Worm (Caenorhabditis elegans) whole organism, L4 larva: ENCODE measurements around the gene K10B3.5.

ENCODE experiments used
- F44E2.7 ChIP-seq: fragments of 200-800 bp; sonication (Bioruptor generic); IDR thresholded peaks from 2 replicates; pipeline ENCODE4 v2.1.2; 2022; ENCODE audit warnings: missing genetic modification characterization, missing compliant biosample characterization
- ZK546.5 ChIP-seq, 2 experiments: sonication (generic microtip); optimal IDR thresholded peaks; 2 replicates each; lab custom pipeline; 2017; ENCODE audit warnings: missing biosample characterization in 2 of 2, missing genetic modification characterization in 2 of 2
- ama-1 ChIP-seq: fragments of 150-350 bp; optimal IDR thresholded peaks from 2 replicates; lab custom pipeline; 2014; ENCODE audit warnings: inconsistent platforms, mixed read lengths
- attf-4 ChIP-seq: sonication (generic microtip); optimal IDR thresholded peaks from 3 replicates; lab custom pipeline; 2017; ENCODE audit warnings: missing biosample characterization, missing genetic modification characterization
- ceh-44 ChIP-seq: fragments of 200-800 bp; sonication (Bioruptor generic); IDR thresholded peaks from 2 replicates; pipeline ENCODE4 v1.3.6; 2022; ENCODE audit warnings: missing genetic modification reagents, missing genetic modification characterization, missing compliant biosample characterization
- ces-1 ChIP-seq: fragments of 150-350 bp; sonication (generic microtip); optimal IDR thresholded peaks from 4 replicates; lab custom pipeline; 2014; ENCODE audit warnings: missing biosample characterization, missing genetic modification reagents, missing genetic modification characterization
- cey-2 ChIP-seq: sonication (generic microtip); optimal IDR thresholded peaks from 3 replicates; lab custom pipeline; 2017; ENCODE audit warnings: missing genetic modification characterization, mild to moderate bottlenecking, missing compliant biosample characterization, antibody characterized with exemption, borderline replicate concordance; ENCODE audit not compliant: insufficient read depth
- ctbp-1 ChIP-seq: fragments of 200-800 bp; sonication (Bioruptor generic); IDR thresholded peaks from 2 replicates; pipeline ENCODE4 v1.3.6; 2022; ENCODE audit warnings: missing genetic modification reagents, missing genetic modification characterization, missing compliant biosample characterization
- daf-12 ChIP-seq: fragments of 150-350 bp; optimal IDR thresholded peaks from 2 replicates; lab custom pipeline; 2014; ENCODE audit warnings: missing biosample characterization, missing genetic modification reagents, missing genetic modification characterization
- daf-19 ChIP-seq: fragments of 200-800 bp; sonication (Bioruptor generic); conservative IDR thresholded peaks from 2 replicates; pipeline ENCODE4 v1.3.6; 2022; ENCODE audit warnings: missing genetic modification characterization, missing compliant biosample characterization
- daf-8 ChIP-seq: fragments of 200-800 bp; sonication (Bioruptor generic); IDR thresholded peaks from 2 replicates; pipeline ENCODE4 v1.3.6; 2022; ENCODE audit warnings: missing genetic modification characterization, missing compliant biosample characterization
- dmd-8 ChIP-seq: fragments of 200-800 bp; sonication (Bioruptor generic); IDR thresholded peaks from 2 replicates; pipeline ENCODE4 v1.3.6; 2022; ENCODE audit warnings: missing genetic modification characterization, missing compliant biosample characterization
- dve-1 ChIP-seq: sonication (generic microtip); optimal IDR thresholded peaks from 2 replicates; lab custom pipeline; 2017; ENCODE audit warnings: antibody characterized with exemption, mild to moderate bottlenecking, missing genetic modification characterization, missing compliant biosample characterization; ENCODE audit not compliant: insufficient read depth
- egl-27 ChIP-seq: sonication (generic microtip); optimal IDR thresholded peaks from 3 replicates; lab custom pipeline; 2017; ENCODE audit warnings: missing biosample characterization, missing genetic modification reagents, missing genetic modification characterization
- hif-1 ChIP-seq, 2 experiments: sonication (generic microtip); optimal IDR thresholded peaks; 2 replicates each; lab custom pipeline; 2016 to 2017; ENCODE audit warnings: missing compliant biosample characterization in 2 of 2, missing genetic modification characterization in 2 of 2, missing genetic modification reagents in 2 of 2, missing genotype in 2 of 2, mild to moderate bottlenecking in 1 of 2
- jun-1 ChIP-seq: fragments of 150-350 bp; optimal IDR thresholded peaks from 2 replicates; lab custom pipeline; 2014; ENCODE audit warnings: missing biosample characterization, missing genetic modification reagents, missing genetic modification characterization
- lim-7 ChIP-seq: fragments of 200-800 bp; sonication (Bioruptor generic); IDR thresholded peaks from 2 replicates; pipeline ENCODE4 v1.3.6; 2022; ENCODE audit warnings: missing genetic modification characterization, missing compliant biosample characterization
- lin-1 ChIP-seq: fragments of 200-800 bp; sonication (Bioruptor generic); IDR thresholded peaks from 2 replicates; pipeline ENCODE4 v1.3.6; 2022; ENCODE audit warnings: missing genetic modification reagents, missing genetic modification characterization, missing compliant biosample characterization
- lin-39 ChIP-seq: fragments of 150-350 bp; optimal IDR thresholded peaks from 2 replicates; lab custom pipeline; 2014; ENCODE audit warnings: missing biosample characterization, missing genetic modification reagents, missing genetic modification characterization
- lir-3 ChIP-seq: sonication (generic microtip); optimal IDR thresholded peaks from 2 replicates; lab custom pipeline; 2016; ENCODE audit warnings: mild to moderate bottlenecking, missing genetic modification characterization, missing compliant biosample characterization
- madf-5 ChIP-seq, 2 experiments: fragments of 200-800 bp; sonication (Bioruptor generic); IDR thresholded peaks; 2 replicates each; pipeline ENCODE4 v1.3.6; 2022; ENCODE audit warnings: missing compliant biosample characterization in 2 of 2, missing genetic modification characterization in 2 of 2
- mdl-1 ChIP-seq, 2 experiments: fragments of 150-350 bp in 1 of 2; sonication (generic microtip) in 1 of 2; optimal IDR thresholded peaks; 2 replicates each; lab custom pipeline; 2014 to 2017; ENCODE audit warnings: missing biosample characterization in 2 of 2, missing genetic modification characterization in 2 of 2
- mes-2 ChIP-seq: sonication (generic microtip); optimal IDR thresholded peaks from 2 replicates; lab custom pipeline; 2016; ENCODE audit warnings: missing genotype, mild to moderate bottlenecking, missing genetic modification characterization, missing compliant biosample characterization; ENCODE audit not compliant: poor library complexity, severe bottlenecking
- nhr-111 ChIP-seq: fragments of 200-800 bp; sonication (Bioruptor generic); optimal IDR thresholded peaks from 2 replicates; lab custom pipeline; 2018; ENCODE audit warnings: mild to moderate bottlenecking, missing genetic modification characterization, missing compliant biosample characterization
- nhr-25 ChIP-seq: sonication (generic microtip); optimal IDR thresholded peaks from 2 replicates; lab custom pipeline; 2017; ENCODE audit warnings: missing genetic modification characterization, mild to moderate bottlenecking, missing compliant biosample characterization, antibody characterized with exemption, moderate library complexity, borderline replicate concordance; ENCODE audit not compliant: insufficient read depth
- nhr-41 ChIP-seq: fragments of 200-800 bp; sonication (Bioruptor generic); IDR thresholded peaks from 2 replicates; pipeline ENCODE4 v1.3.6; 2022; ENCODE audit warnings: missing genetic modification reagents, missing genetic modification characterization, missing compliant biosample characterization
- pha-4 ChIP-seq, 2 experiments: fragments of 150-350 bp in 1 of 2; fragments of 200-800 bp in 1 of 2; sonication (Bioruptor generic) in 1 of 2; IDR thresholded peaks in 1 of 2; optimal IDR thresholded peaks in 1 of 2; 2 replicates each; pipeline versions ENCODE4 v1.3.6 to Lab custom; 2014 to 2022; ENCODE audit warnings: missing genetic modification characterization in 2 of 2, missing genetic modification reagents in 2 of 2, missing biosample characterization in 1 of 2, missing compliant biosample characterization in 1 of 2
- pqm-1 ChIP-seq: sonication (generic microtip); optimal IDR thresholded peaks from 2 replicates; lab custom pipeline; 2017; ENCODE audit warnings: missing biosample characterization, missing genetic modification characterization
- rbr-2 ChIP-seq: sonication (generic microtip); optimal IDR thresholded peaks from 2 replicates; lab custom pipeline; 2016; ENCODE audit warnings: missing genotype, missing genetic modification characterization, missing compliant biosample characterization
- set-16 ChIP-seq: fragments of 200-800 bp; sonication (Bioruptor generic); IDR thresholded peaks from 2 replicates; pipeline ENCODE4 v1.3.6; 2022; ENCODE audit warnings: missing genetic modification reagents, missing genetic modification characterization, missing compliant biosample characterization
- snpc-4 ChIP-seq: fragments of 150-350 bp; optimal IDR thresholded peaks from 2 replicates; lab custom pipeline; 2014; ENCODE audit warnings: missing biosample characterization, missing genetic modification characterization
- spr-1 ChIP-seq: sonication (generic microtip); optimal IDR thresholded peaks from 2 replicates; lab custom pipeline; 2016; ENCODE audit warnings: mild to moderate bottlenecking, missing genetic modification characterization, missing compliant biosample characterization
- unc-62 ChIP-seq, 3 experiments: fragments of 150-350 bp in 1 of 3; sonication (generic microtip); optimal IDR thresholded peaks in 2 of 3; peaks in 1 of 3; 1 replicate in 1 of 3; 2 replicates in 2 of 3; lab custom pipeline; 2014 to 2017; ENCODE audit warnings: missing biosample characterization in 3 of 3, missing genetic modification characterization in 3 of 3, missing genetic modification reagents in 3 of 3, missing genotype in 1 of 3
- vab-7 ChIP-seq: fragments of 200-800 bp; sonication (Bioruptor generic); IDR thresholded peaks from 2 replicates; pipeline ENCODE4 v1.3.6; 2022; ENCODE audit warnings: missing genetic modification reagents, missing genetic modification characterization, missing compliant biosample characterization
- ztf-11 ChIP-seq: fragments of 150-350 bp; optimal IDR thresholded peaks from 2 replicates; lab custom pipeline; 2014; ENCODE audit warnings: missing biosample characterization, missing genetic modification characterization

The K10B3.5 gene

ce11 chrX:3087245-3087644, 19.0 kb downstream of the K10B3.5 start, which contains the start of gene F52E4.5:
F52E4.5 (minus strand) TSS chrX:3087345.
- no peak for TF ChIP-seq lin-1
- TF ChIP-seq daf-19 (GFP tag; lab: Robert Waterston, UW) = no peak
- no peak for TF ChIP-seq nhr-41 (GFP tag; lab: Robert Waterston, UW)

ce11 chrX:3080825-3081224, 25.5 kb downstream of the K10B3.5 start, which contains the start of gene twk-16:
twk-16 (plus strand) TSS chrX:3081125.
- TF ChIP-seq lin-39 (tag; lab: Kevin White, UChicago) = no peak
- TF ChIP-seq dmd-8 (GFP tag; lab: Robert Waterston, UW) = no peak
- no peak for TF ChIP-seq spr-1 (tag; lab: Kevin White, UChicago)
- no peak for TF ChIP-seq pha-4 (GFP tag; IDR thresholded peaks at IDR 0.05; lab: Robert Waterston, UW)
- no peak for TF ChIP-seq pha-4 (tag; optimal IDR thresholded peaks at IDR 0.05; lab: Kevin White, UChicago)
- no peak for TF ChIP-seq vab-7
- TF ChIP-seq daf-8 (GFP tag; lab: Robert Waterston, UW) = no peak
- no peak for TF ChIP-seq mes-2
- no peak for TF ChIP-seq ZK546.5 (tag; optimal IDR thresholded peaks at IDR 0.05; lab: Kevin White, UChicago)

DNA sequence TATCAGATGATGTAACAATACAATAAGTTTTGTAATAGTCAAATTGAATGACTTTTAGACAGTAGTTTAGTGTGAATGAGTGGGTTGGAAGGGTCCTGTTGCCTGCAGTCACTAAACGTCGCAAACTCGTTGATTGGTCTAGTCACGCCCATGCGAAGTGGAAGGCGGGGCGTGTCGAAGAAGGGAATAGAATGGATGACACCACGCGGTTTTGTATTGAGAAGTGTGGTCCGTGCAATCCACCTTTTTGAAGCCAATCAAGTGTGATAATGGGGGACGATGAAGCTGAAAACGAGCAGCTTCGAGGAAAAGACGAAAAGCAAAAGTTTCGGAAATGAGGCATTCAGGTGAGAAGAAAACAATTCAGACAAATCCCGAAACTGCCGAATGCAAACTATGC, 36.0 kb downstream of the K10B3.5 start, which contains the start of gene ceh-31:
ceh-31 (minus strand) TSS at position 101 of the 400 bp plus-strand sequence.
- TF ChIP-seq egl-27 (tag; lab: Kevin White, UChicago) (no peak), jun-1 (tag; lab: Kevin White, UChicago) (no peak), ces-1 (GFP tag; lab: Kevin White, UChicago) (no peak), F44E2.7 (no peak), ceh-44 (GFP tag; lab: Robert Waterston, UW) (no peak), daf-12 (tag; lab: Kevin White, UChicago) (no peak), mdl-1 (tag; optimal IDR thresholded peaks at IDR 0.05; lab: Kevin White, UChicago) (no peak), dve-1 (tag; lab: Kevin White, UChicago) (no peak), attf-4 (tag; lab: Kevin White, UChicago) (no peak), lir-3 (tag; lab: Kevin White, UChicago) (no peak), pqm-1 (tag; lab: Kevin White, UChicago) (no peak), ztf-11 (tag; lab: Kevin White, UChicago) (no peak), snpc-4 (tag; lab: Kevin White, UChicago) (no peak), rbr-2 (tag; lab: Kevin White, UChicago) (no peak)

DNA sequence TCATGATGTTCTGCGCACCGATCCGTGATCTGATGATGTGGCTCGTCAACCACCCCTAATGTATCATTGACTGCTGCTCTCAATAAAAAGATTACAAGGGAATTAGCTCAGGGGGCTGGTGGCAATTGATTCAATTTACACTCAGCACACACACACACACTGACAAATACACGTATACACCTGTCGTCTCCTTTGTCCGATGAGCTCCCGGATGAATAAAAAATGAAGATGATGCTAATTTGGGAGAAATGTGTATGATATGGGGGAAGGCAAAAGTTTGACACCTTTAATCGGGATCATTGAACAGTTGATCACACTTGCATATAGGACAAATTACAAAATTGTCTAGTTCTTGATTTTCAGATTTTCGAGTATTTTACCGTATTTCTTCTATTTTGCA, 39.2 kb downstream of the K10B3.5 start:
- peak in 1 of 2 experiments; percentile 98 for TF ChIP-seq unc-62 (GFP tag; optimal IDR thresholded peaks at IDR 0.05 in 1 of 2; lab: Kevin White, UChicago)
- TF ChIP-seq unc-62 (tag; optimal IDR thresholded peaks at IDR 0.05; lab: Kevin White, UChicago) = no peak
- TF ChIP-seq daf-8 (GFP tag; lab: Robert Waterston, UW) = no peak
- TF ChIP-seq, all 104 proteins: peak for 1

- TF ChIP-seq ctbp-1 (GFP tag; lab: Robert Waterston, UW) = no peak
- peak; percentile 29; the same call in 1 of the 2 replicates for TF ChIP-seq set-16 (GFP tag; lab: Robert Waterston, UW)
- TF ChIP-seq, all 104 proteins: peak for 1
Observed at ce11 chrX:3063274-3063673, 43.0 kb downstream of the K10B3.5 start, which contains the start of gene ceh-30. ceh-30 (plus strand) TSS chrX:3063574.

ce11 chrX:3061698-3062097, 44.6 kb downstream of the K10B3.5 start:
- TF ChIP-seq nhr-111 (GFP tag; lab: Kevin White, UChicago) = no peak
- no peak for TF ChIP-seq ztf-11 (tag; lab: Kevin White, UChicago)
- no peak for TF ChIP-seq nhr-25
- TF ChIP-seq madf-5 (GFP tag; IDR thresholded peaks at IDR 0.05; lab: Robert Waterston, UW) = no peak
- TF ChIP-seq lim-7 (GFP tag; lab: Robert Waterston, UW) = no peak
- TF ChIP-seq ama-1 = no peak
- no peak for TF ChIP-seq cey-2 (tag; lab: Kevin White, UChicago)
- no peak for TF ChIP-seq hif-1 (tag; optimal IDR thresholded peaks at IDR 0.05; lab: Kevin White, UChicago)
- no peak for TF ChIP-seq dmd-8 (GFP tag; lab: Robert Waterston, UW)
